Worm (Caenorhabditis elegans) whole organism, mixed stage, embryonic: ENCODE measurements around the gene R05H5.4.
A peak's percentile ranks its signal among the peaks of the same experiment; 100 is the strongest.

Experiments used
- blmp-1 ChIP-seq: fragments of 150-350 bp; optimal IDR thresholded peaks from 2 replicates; lab custom pipeline; 2014; ENCODE audit warnings: missing biosample characterization, missing genetic modification characterization
- ceh-83 ChIP-seq: fragments of 200-800 bp; sonication (Bioruptor generic); optimal IDR thresholded peaks from 2 replicates; lab custom pipeline; 2018; ENCODE audit warnings: mild to moderate bottlenecking, missing genetic modification characterization, missing compliant biosample characterization
- lin-13 ChIP-seq: fragments of 150-350 bp; optimal IDR thresholded peaks from 2 replicates; lab custom pipeline; 2014; ENCODE audit warnings: missing biosample characterization, missing genetic modification characterization
- mep-1 ChIP-seq: fragments of 150-350 bp; optimal IDR thresholded peaks from 2 replicates; lab custom pipeline; 2017; ENCODE audit warnings: missing biosample characterization, missing genetic modification reagents, missing genetic modification characterization, inconsistent platforms
- nhr-237 ChIP-seq: fragments of 150-350 bp; optimal IDR thresholded peaks from 2 replicates; lab custom pipeline; 2014; ENCODE audit warnings: missing biosample characterization, missing genetic modification characterization
- nhr-28 ChIP-seq: fragments of 150-350 bp; optimal IDR thresholded peaks from 2 replicates; lab custom pipeline; 2014; ENCODE audit warnings: missing biosample characterization, missing genetic modification characterization
- nhr-76 ChIP-seq: sonication (generic microtip); optimal IDR thresholded peaks from 2 replicates; lab custom pipeline; 2017; ENCODE audit warnings: missing biosample characterization, missing genetic modification characterization
- pha-4 ChIP-seq: fragments of 150-350 bp; optimal IDR thresholded peaks from 2 replicates; lab custom pipeline; 2018; ENCODE audit warnings: missing biosample characterization, missing genetic modification reagents, missing genetic modification characterization
- sptf-1 ChIP-seq: sonication (generic microtip); optimal IDR thresholded peaks from 2 replicates; lab custom pipeline; 2017; ENCODE audit warnings: mild to moderate bottlenecking, missing genetic modification characterization, moderate library complexity, missing compliant biosample characterization
- unc-120 ChIP-seq: sonication (generic microtip); optimal IDR thresholded peaks from 2 replicates; lab custom pipeline; 2017; ENCODE audit warnings: missing genetic modification characterization, missing compliant biosample characterization; ENCODE audit not compliant: poor library complexity, severe bottlenecking
- unc-39 ChIP-seq: fragments of 150-350 bp; optimal IDR thresholded peaks from 2 replicates; lab custom pipeline; 2014; ENCODE audit warnings: missing biosample characterization, missing genetic modification characterization
- unc-62 ChIP-seq: fragments of 150-350 bp; optimal IDR thresholded peaks from 2 replicates; lab custom pipeline; 2014; ENCODE audit warnings: missing biosample characterization, missing genetic modification reagents, missing genetic modification characterization

- no peak for TF ChIP-seq nhr-28 (tag; lab: Kevin White, UChicago)
- peak; percentile 42 for TF ChIP-seq nhr-237 (tag; lab: Kevin White, UChicago)
- no peak for TF ChIP-seq unc-62 (GFP tag; lab: Kevin White, UChicago)
- TF ChIP-seq pha-4 (tag; lab: Kevin White, UChicago): peak; percentile 36
- TF ChIP-seq unc-120 (tag; lab: Kevin White, UChicago): peak; percentile 76
- no peak for TF ChIP-seq nhr-76 (tag; lab: Kevin White, UChicago)
- peak; percentile 55 for TF ChIP-seq mep-1
- no peak for TF ChIP-seq lin-13 (tag; lab: Kevin White, UChicago)
- no peak for TF ChIP-seq blmp-1 (tag; lab: Kevin White, UChicago)
- peak; percentile 92 for TF ChIP-seq sptf-1 (tag; lab: Kevin White, UChicago)
- peak; percentile 8 for TF ChIP-seq unc-39
- TF ChIP-seq ceh-83: peak; percentile 68
Measured at ce11 chrII:10168905-10169782, 30.7 kb downstream of the R05H5.4 start, which contains the start of gene daf-19.
